Fruit fly (Drosophila melanogaster): ENCODE measurements around the gene CG3168.

DNA sequence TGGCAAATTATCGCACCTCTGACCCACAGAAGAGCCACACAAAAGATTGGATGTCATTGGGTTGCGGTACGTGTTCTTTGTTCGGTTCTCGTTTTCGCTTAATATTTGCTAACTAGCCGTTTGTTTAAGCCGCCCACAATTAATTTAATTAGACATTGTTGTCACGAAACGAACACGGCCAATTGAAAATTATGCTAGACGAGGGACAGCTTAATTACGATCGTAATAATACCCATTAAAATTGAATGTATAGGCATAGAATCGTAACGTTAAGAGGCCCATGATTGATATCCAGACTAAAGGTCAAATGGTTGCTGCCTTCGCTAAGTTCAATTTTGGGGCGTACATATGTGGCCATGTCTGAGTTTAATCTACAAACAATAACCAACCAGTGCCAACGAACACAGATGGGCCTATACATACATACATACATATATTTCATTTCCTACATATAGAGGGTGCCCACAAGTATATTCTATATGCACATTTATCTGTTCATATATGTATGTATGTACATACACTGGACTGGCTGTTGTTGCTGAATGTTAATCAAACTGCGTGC is 11.1 kb downstream of the CG3168 start:
- TF ChIP-seq Optix (GFP tag; IDR thresholded peaks at IDR 0.05) (no peak), CG15696 (tag; optimal IDR thresholded peaks at IDR 0.05) (no peak), CG10565 (GFP tag; optimal IDR thresholded peaks at IDR 0.05) (no peak), rib (GFP tag; IDR thresholded peaks at IDR 0.05) (no peak), Med (GFP tag) (peak; percentile 50), Hey (tag; optimal IDR thresholded peaks at IDR 0.05) (no peak), CG14965 (GFP tag; optimal IDR thresholded peaks at IDR 0.05; ENCODE audit: borderline replicate concordance) (no peak), CG30431 (GFP tag; optimal IDR thresholded peaks at IDR 0.05) (no peak), Ada2b (GFP tag; IDR thresholded peaks at IDR 0.05) (no peak), CG31388 (GFP tag; optimal IDR thresholded peaks at IDR 0.05) (no peak), twi (tag; optimal IDR thresholded peaks at IDR 0.05) (no peak), psq (GFP tag; optimal IDR thresholded peaks at IDR 0.05) (no peak), Mad (GFP tag; optimal IDR thresholded peaks at IDR 0.05) (no peak)

Data from whole organism, embryonic.